Worm (Caenorhabditis elegans) whole organism, early embryonic: ENCODE measurements around the gene srh-233.

Experiments used
- aly-1 ChIP-seq: sonication (generic microtip); optimal IDR thresholded peaks from 2 replicates; lab custom pipeline; 2016; ENCODE audit warnings: missing genetic modification characterization, missing compliant biosample characterization
- ama-1 ChIP-seq: fragments of 150-350 bp; optimal IDR thresholded peaks from 2 replicates; lab custom pipeline; 2014
- ceh-36 ChIP-seq: sonication (generic microtip); optimal IDR thresholded peaks from 2 replicates; lab custom pipeline; 2016; ENCODE audit warnings: missing genetic modification characterization, inconsistent platforms, missing compliant biosample characterization
- flt-1 ChIP-seq: fragments of 200-800 bp; sonication (Bioruptor generic); IDR thresholded peaks from 2 replicates; pipeline ENCODE4 v1.3.6; 2022; ENCODE audit warnings: missing genetic modification characterization, missing compliant biosample characterization
- hmg-4 ChIP-seq: fragments of 200-800 bp; sonication (Bioruptor generic); optimal IDR thresholded peaks from 2 replicates; lab custom pipeline; 2018; ENCODE audit warnings: mild to moderate bottlenecking, missing genetic modification characterization, missing compliant biosample characterization
- hnd-1 ChIP-seq: sonication (generic microtip); optimal IDR thresholded peaks from 2 replicates; lab custom pipeline; 2016; ENCODE audit warnings: missing genetic modification characterization, missing compliant biosample characterization
- pes-1 ChIP-seq: fragments of 200-800 bp; sonication (Bioruptor generic); IDR thresholded peaks from 2 replicates; pipeline ENCODE4 v1.3.6; 2022; ENCODE audit warnings: missing genetic modification reagents, missing genetic modification characterization, missing compliant biosample characterization
- scrt-1 ChIP-seq: fragments of 200-800 bp; sonication (Bioruptor generic); IDR thresholded peaks from 2 replicates; pipeline ENCODE4 v1.3.6; 2022; ENCODE audit warnings: missing genetic modification characterization, missing compliant biosample characterization
- sea-1 ChIP-seq: fragments of 200-800 bp; sonication (Bioruptor generic); conservative IDR thresholded peaks from 2 replicates; pipeline ENCODE4 v1.3.6; 2022; ENCODE audit warnings: missing genetic modification characterization, missing compliant biosample characterization
- tbx-11 ChIP-seq: fragments of 200-800 bp; sonication (Bioruptor generic); IDR thresholded peaks from 2 replicates; pipeline ENCODE4 v1.3.6; 2022; ENCODE audit warnings: missing genetic modification characterization, missing compliant biosample characterization
- tbx-37 ChIP-seq: fragments of 200-800 bp; sonication (Bioruptor generic); conservative IDR thresholded peaks from 2 replicates; pipeline ENCODE4 v1.3.6; 2022; ENCODE audit warnings: missing genetic modification reagents, missing genetic modification characterization, missing compliant biosample characterization
- tra-4 ChIP-seq: sonication (generic microtip); optimal IDR thresholded peaks from 2 replicates; lab custom pipeline; 2017; ENCODE audit warnings: missing genetic modification characterization, missing compliant biosample characterization

DNA sequence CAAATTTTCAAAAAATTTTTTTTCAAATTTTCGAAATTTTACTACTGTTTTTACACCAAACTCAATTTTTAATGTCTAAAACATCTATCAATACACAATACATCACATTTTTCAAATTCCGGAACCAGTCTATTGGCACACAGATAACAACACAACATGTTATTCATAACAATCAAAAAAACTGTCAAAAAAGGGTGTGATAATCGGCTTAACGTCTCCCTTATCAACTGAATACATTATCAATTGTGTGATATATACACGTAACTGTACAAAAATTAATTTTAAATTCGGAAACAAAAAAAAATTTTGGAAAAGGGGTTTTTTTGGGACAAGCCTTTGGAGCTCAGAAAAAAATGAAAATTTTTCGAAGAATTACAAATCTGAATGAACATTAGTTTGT, 25.2 kb downstream of the srh-233 start:
- no peak for TF ChIP-seq tra-4 (tag; lab: Kevin White, UChicago)
- TF ChIP-seq tbx-11 (GFP tag; lab: Robert Waterston, UW), result no peak
- no peak for TF ChIP-seq hnd-1 (tag; lab: Kevin White, UChicago)
- no peak for TF ChIP-seq ama-1 (lab: Kevin White, UChicago)
- no peak for TF ChIP-seq flt-1 (GFP tag; lab: Robert Waterston, UW)
- TF ChIP-seq hmg-4 (GFP tag; lab: Kevin White, UChicago), result no peak
- no peak for TF ChIP-seq tbx-37 (GFP tag; lab: Robert Waterston, UW)
- TF ChIP-seq ceh-36 (tag; lab: Kevin White, UChicago), result no peak
- TF ChIP-seq aly-1, result no peak
- no peak for TF ChIP-seq sea-1 (GFP tag; lab: Robert Waterston, UW)
- TF ChIP-seq pes-1 (GFP tag; lab: Robert Waterston, UW), result no peak
- no peak for TF ChIP-seq scrt-1 (GFP tag; lab: Robert Waterston, UW)
